Fruit fly (Drosophila melanogaster) whole organism, pupa: ENCODE results near the gene CHKov1.

Source experiments
- CG10348 ChIP-seq: fragments of 200-800 bp; sonication (Bioruptor generic); IDR thresholded peaks from 2 replicates; pipeline ENCODE4 v1.3.6; 2022; ENCODE audit warnings: missing biosample characterization, missing genetic modification characterization
- CG12605 ChIP-seq: fragments of 200-800 bp; sonication (Bioruptor generic); IDR thresholded peaks from 2 replicates; pipeline ENCODE4 v1.3.6; 2022; ENCODE audit warnings: missing biosample characterization, missing genetic modification characterization
- CG13204 ChIP-seq: fragments of 200-800 bp; sonication (Bioruptor generic); optimal IDR thresholded peaks from 2 replicates; lab custom pipeline; 2018; ENCODE audit warnings: missing biosample characterization, mild to moderate bottlenecking, missing genetic modification characterization, moderate library complexity
- CG14655 ChIP-seq: fragments of 200-800 bp; sonication (Bioruptor generic); optimal IDR thresholded peaks from 3 replicates; lab custom pipeline; 2017; ENCODE audit warnings: mild to moderate bottlenecking, missing biosample characterization, missing genetic modification reagents, missing genetic modification characterization
- CG15710 ChIP-seq: fragments of 200-800 bp; sonication (Bioruptor generic); optimal IDR thresholded peaks from 2 replicates; lab custom pipeline; 2018; ENCODE audit warnings: missing biosample characterization, mild to moderate bottlenecking, missing genetic modification characterization, moderate library complexity
- CG17806 ChIP-seq: fragments of 200-800 bp; sonication (Bioruptor generic); optimal IDR thresholded peaks from 2 replicates; lab custom pipeline; 2018; ENCODE audit warnings: missing biosample characterization, mild to moderate bottlenecking, missing genetic modification characterization, moderate library complexity
- CG32121 ChIP-seq: fragments of 200-800 bp; sonication (Bioruptor generic); IDR thresholded peaks from 2 replicates; pipeline ENCODE4 v1.3.6; 2022; ENCODE audit warnings: missing biosample characterization, missing genetic modification characterization
- CG34367 ChIP-seq: fragments of 200-800 bp; sonication (Bioruptor generic); optimal IDR thresholded peaks from 2 replicates; lab custom pipeline; 2018; ENCODE audit warnings: missing biosample characterization, mild to moderate bottlenecking, missing genetic modification characterization
- CG4496 ChIP-seq: fragments of 200-800 bp; sonication (Bioruptor generic); IDR thresholded peaks from 3 replicates; pipeline ENCODE4 v1.3.6; 2022; ENCODE audit warnings: missing biosample characterization, missing genetic modification characterization
- CG8159 ChIP-seq: fragments of 200-800 bp; sonication (Bioruptor generic); optimal IDR thresholded peaks from 3 replicates; lab custom pipeline; 2018; ENCODE audit warnings: missing biosample characterization, mild to moderate bottlenecking, missing genetic modification characterization, moderate library complexity
- CG8301 ChIP-seq: fragments of 200-800 bp; sonication (Bioruptor generic); optimal IDR thresholded peaks from 2 replicates; lab custom pipeline; 2018; ENCODE audit warnings: missing biosample characterization, mild to moderate bottlenecking, missing genetic modification characterization
- CG9948 ChIP-seq: fragments of 200-800 bp; sonication (Bioruptor generic); optimal IDR thresholded peaks from 2 replicates; lab custom pipeline; 2018; ENCODE audit warnings: missing biosample characterization, mild to moderate bottlenecking, missing genetic modification characterization, moderate library complexity
- D1 ChIP-seq: fragments of 200-800 bp; sonication (Bioruptor generic); optimal IDR thresholded peaks from 2 replicates; lab custom pipeline; 2018; ENCODE audit warnings: missing biosample characterization, mild to moderate bottlenecking, missing genetic modification characterization, moderate library complexity
- EcR ChIP-seq: fragments of 200-800 bp; sonication (Bioruptor generic); optimal IDR thresholded peaks from 3 replicates; lab custom pipeline; 2019; ENCODE audit warnings: missing biosample characterization, missing genetic modification characterization, mild to moderate bottlenecking, moderate library complexity, missing genetic modification reagents
- Ets98B ChIP-seq: fragments of 200-800 bp; sonication (Bioruptor generic); IDR thresholded peaks from 2 replicates; pipeline ENCODE4 v1.3.6; 2022; ENCODE audit warnings: missing biosample characterization, missing genetic modification characterization
- Pif1A ChIP-seq: fragments of 200-800 bp; sonication (Bioruptor generic); optimal IDR thresholded peaks from 3 replicates; lab custom pipeline; 2016; ENCODE audit warnings: missing biosample characterization, missing genetic modification characterization
- Pif1B ChIP-seq: fragments of 200-800 bp; sonication (Bioruptor generic); optimal IDR thresholded peaks from 3 replicates; lab custom pipeline; 2016; ENCODE audit warnings: missing biosample characterization, missing genetic modification characterization
- Snoo ChIP-seq: fragments of 200-800 bp; sonication (Bioruptor generic); optimal IDR thresholded peaks from 3 replicates; lab custom pipeline; 2017; ENCODE audit warnings: missing biosample characterization, mild to moderate bottlenecking, missing genetic modification characterization, inconsistent platforms
- fd96Ca ChIP-seq: fragments of 200-800 bp; sonication (Bioruptor generic); IDR thresholded peaks from 3 replicates; pipeline ENCODE4 v1.3.6; 2022; ENCODE audit warnings: missing biosample characterization, missing genetic modification characterization
- gl ChIP-seq: fragments of 200-800 bp; sonication (Bioruptor generic); optimal IDR thresholded peaks from 2 replicates; lab custom pipeline; 2018; ENCODE audit warnings: missing biosample characterization, mild to moderate bottlenecking, missing genetic modification characterization
- rn ChIP-seq: fragments of 200-800 bp; sonication (Bioruptor generic); IDR thresholded peaks from 2 replicates; pipeline ENCODE4 v1.3.6; 2022; ENCODE audit warnings: missing biosample characterization, missing genetic modification characterization

The CHKov1 gene

dm6 chr3R:25316016-25316415, 13.1 kb downstream of the CHKov1 start, which contains the start of gene CG10559:
Gene CG10559 (minus strand): TSS chr3R:25316116.
- no peak for TF ChIP-seq Pif1A (GFP tag; lab: Kevin White, UChicago)
- no peak for TF ChIP-seq fd96Ca (GFP tag; lab: Robert Waterston, UW)
- no peak for TF ChIP-seq CG8159
- no peak for TF ChIP-seq CG9948 (tag; lab: Kevin White, UChicago)

- TF ChIP-seq Ets98B (no peak), fd96Ca (GFP tag; lab: Robert Waterston, UW) (no peak), CG32121 (GFP tag; lab: Robert Waterston, UW) (no peak), CG12605 (GFP tag; lab: Robert Waterston, UW) (no peak), gl (tag; lab: Kevin White, UChicago) (no peak), CG13204 (no peak), CG8159 (no peak), CG15710 (no peak), CG9948 (tag; lab: Kevin White, UChicago) (no peak), CG34367 (tag; lab: Kevin White, UChicago) (no peak), EcR (GFP tag; lab: Kevin White, UChicago) (no peak), Snoo (no peak), CG4496 (GFP tag; lab: Robert Waterston, UW) (no peak), CG10348 (GFP tag; lab: Robert Waterston, UW) (no peak), CG17806 (tag; lab: Kevin White, UChicago) (no peak), Pif1A (GFP tag; lab: Kevin White, UChicago) (no peak)
- TF ChIP-seq, all 21 proteins: peak for 0
Measured at dm6 chr3R:25313771-25314170, 15.3 kb downstream of the CHKov1 start, which contains the start of gene CG31087. Gene CG31087 (minus strand): TSS chr3R:25313833.

dm6 chr3R:25312583-25312982, 16.5 kb downstream of the CHKov1 start:
- TF ChIP-seq CG9948 (tag; lab: Kevin White, UChicago): no peak
- no peak for TF ChIP-seq CG15710
- TF ChIP-seq CG17806 (tag; lab: Kevin White, UChicago): no peak
- TF ChIP-seq Pif1B (GFP tag; lab: Kevin White, UChicago): no peak
- TF ChIP-seq CG8159: no peak
- TF ChIP-seq CG4496 (GFP tag; lab: Robert Waterston, UW): no peak
- TF ChIP-seq CG12605 (GFP tag; lab: Robert Waterston, UW): no peak
- no peak for TF ChIP-seq CG8301 (tag; lab: Kevin White, UChicago)
- TF ChIP-seq rn: no peak
- no peak for TF ChIP-seq CG32121 (GFP tag; lab: Robert Waterston, UW)
- TF ChIP-seq, all 21 proteins: peak for 0

dm6 chr3R:25310843-25311242, 18.3 kb downstream of the CHKov1 start, which contains the start of gene CG31099:
Gene CG31099 (minus strand): TSS chr3R:25310943.
- no peak for TF ChIP-seq CG34367 (tag; lab: Kevin White, UChicago)
- TF ChIP-seq, all 21 proteins: peak for 0

- no peak for TF ChIP-seq CG9948 (tag; lab: Kevin White, UChicago)
- no peak for TF ChIP-seq EcR (GFP tag; lab: Kevin White, UChicago)
- no peak for TF ChIP-seq Pif1B (GFP tag; lab: Kevin White, UChicago)
- no peak for TF ChIP-seq Pif1A (GFP tag; lab: Kevin White, UChicago)
- TF ChIP-seq Snoo: no peak
- TF ChIP-seq D1 (tag; lab: Kevin White, UChicago): no peak
- no peak for TF ChIP-seq CG15710
- no peak for TF ChIP-seq CG13204
- TF ChIP-seq CG4496 (GFP tag; lab: Robert Waterston, UW): no peak
- no peak for TF ChIP-seq CG34367 (tag; lab: Kevin White, UChicago)
Measured at dm6 chr3R:25309175-25309574, 19.9 kb downstream of the CHKov1 start.

- no peak for TF ChIP-seq CG4496 (GFP tag; lab: Robert Waterston, UW)
Measured at dm6 chr3R:25308228-25308627, 20.9 kb downstream of the CHKov1 start, which contains the start of gene CG10550. Gene CG10550 (minus strand): TSS chr3R:25308391.

dm6 chr3R:25305822-25306544, 23.1 kb downstream of the CHKov1 start:
- TF ChIP-seq CG12605 (GFP tag; lab: Robert Waterston, UW) (no peak), EcR (GFP tag; lab: Kevin White, UChicago) (no peak), rn (no peak), CG4496 (GFP tag; lab: Robert Waterston, UW) (no peak), CG17806 (tag; lab: Kevin White, UChicago) (no peak), fd96Ca (GFP tag; lab: Robert Waterston, UW) (no peak), Pif1B (GFP tag; lab: Kevin White, UChicago) (no peak), CG32121 (GFP tag; lab: Robert Waterston, UW) (no peak), Pif1A (GFP tag; lab: Kevin White, UChicago) (no peak), CG14655 (GFP tag; lab: Kevin White, UChicago) (no peak), CG13204 (no peak), D1 (tag; lab: Kevin White, UChicago) (no peak), gl (tag; lab: Kevin White, UChicago) (no peak)
